Fruit fly (Drosophila melanogaster) whole organism: ENCODE results near the gene CG31145.

Source experiments
- Dll ChIP-seq: fragments of >200 bp; optimal IDR thresholded peaks from 2 replicates; lab custom pipeline; 2017
- EcR ChIP-seq, 2 experiments: fragments of >200 bp; optimal IDR thresholded peaks; 2 replicates each; lab custom pipeline; 2017; ENCODE audit warnings: missing biosample characterization in 2 of 2, missing genetic modification characterization in 2 of 2, missing genetic modification reagents in 2 of 2
- psq ChIP-seq: fragments of >200 bp; optimal IDR thresholded peaks from 2 replicates; lab custom pipeline; 2017
- usp ChIP-seq: fragments of >200 bp; optimal IDR thresholded peaks from 2 replicates; lab custom pipeline; 2017; ENCODE audit warnings: missing biosample characterization, missing genetic modification characterization, mixed read lengths

- TF ChIP-seq usp: no peak
- no peak for TF ChIP-seq psq (lab: Kevin White, UChicago)
- no peak for TF ChIP-seq EcR (GFP tag; optimal IDR thresholded peaks at IDR 0.05; lab: Kevin White, UChicago)
- TF ChIP-seq Dll (lab: Kevin White, UChicago): no peak
These were observed 29.4 kb upstream of the CG31145 start, which contains the start of gene prt for dm6 chr3R:23698835-23699234.
